Worm (Caenorhabditis elegans) whole organism, L1 larva: ENCODE measurements around the gene F28D1.6.

Experiments
- C16A3.4 ChIP-seq: fragments of 150-350 bp; optimal IDR thresholded peaks from 2 replicates; lab custom pipeline; 2014; ENCODE audit warnings: missing biosample characterization, missing genetic modification characterization
- C34B4.2 ChIP-seq: sonication (generic microtip); optimal IDR thresholded peaks from 2 replicates; lab custom pipeline; 2017; ENCODE audit warnings: mild to moderate bottlenecking, missing genetic modification characterization, missing compliant biosample characterization
- aly-2 ChIP-seq: fragments of 150-350 bp; optimal IDR thresholded peaks from 2 replicates; lab custom pipeline; 2014; ENCODE audit warnings: missing biosample characterization, missing genetic modification characterization
- ceh-82 ChIP-seq, 3 experiments: fragments of 150-350 bp in 1 of 3; sonication (generic microtip) in 2 of 3; optimal IDR thresholded peaks; 2 replicates each; lab custom pipeline; 2014 to 2017; ENCODE audit warnings: missing biosample characterization in 3 of 3, missing genetic modification characterization in 3 of 3
- ces-1 ChIP-seq: fragments of 150-350 bp; optimal IDR thresholded peaks from 2 replicates; lab custom pipeline; 2014; ENCODE audit warnings: missing biosample characterization, missing genetic modification reagents, missing genetic modification characterization
- dsc-1 ChIP-seq: sonication (generic microtip); optimal IDR thresholded peaks from 2 replicates; lab custom pipeline; 2016; ENCODE audit warnings: mild to moderate bottlenecking, missing genetic modification characterization, missing compliant biosample characterization
- efl-1 ChIP-seq, 4 experiments: fragments of 150-350 bp; optimal IDR thresholded peaks in 3 of 4; peaks in 1 of 4; 1 replicate in 1 of 4; 2 replicates in 3 of 4; lab custom pipeline; 2014; ENCODE audit warnings: missing biosample characterization in 2 of 4, missing genetic modification characterization in 2 of 4, missing genetic modification reagents in 2 of 4
- efl-3 ChIP-seq: fragments of 200-800 bp; sonication (Bioruptor generic); optimal IDR thresholded peaks from 2 replicates; lab custom pipeline; 2018; ENCODE audit warnings: mild to moderate bottlenecking, missing genetic modification characterization, missing compliant biosample characterization
- egl-13 ChIP-seq: sonication (generic microtip); optimal IDR thresholded peaks from 2 replicates; lab custom pipeline; 2016; ENCODE audit warnings: missing genotype, missing genetic modification reagents, missing genetic modification characterization, missing compliant biosample characterization
- fkh-10 ChIP-seq: sonication (generic microtip); optimal IDR thresholded peaks from 2 replicates; lab custom pipeline; 2017; ENCODE audit warnings: missing biosample characterization, missing genetic modification reagents, missing genetic modification characterization
- fos-1 ChIP-seq: fragments of 150-350 bp; optimal IDR thresholded peaks from 2 replicates; lab custom pipeline; 2014; ENCODE audit warnings: missing biosample characterization, missing genetic modification characterization
- grh-1 ChIP-seq: fragments of 200-800 bp; sonication (Bioruptor generic); IDR thresholded peaks from 2 replicates; pipeline ENCODE4 v1.3.6; 2022; ENCODE audit warnings: missing genetic modification reagents, missing genetic modification characterization, missing compliant biosample characterization
- hpl-2 ChIP-seq: fragments of 150-350 bp; optimal IDR thresholded peaks from 2 replicates; lab custom pipeline; 2014; ENCODE audit warnings: missing biosample characterization, missing genetic modification reagents, missing genetic modification characterization
- lin-15B ChIP-seq: fragments of 150-350 bp; sonication (generic microtip); optimal IDR thresholded peaks from 3 replicates; lab custom pipeline; 2014; ENCODE audit warnings: missing biosample characterization, missing genetic modification characterization
- lin-35 ChIP-seq, 2 experiments: fragments of 150-350 bp; optimal IDR thresholded peaks; 2 replicates each; lab custom pipeline; 2014; ENCODE audit warnings: missing biosample characterization in 2 of 2, missing genetic modification characterization in 2 of 2, missing genetic modification reagents in 2 of 2
- lin-39 ChIP-seq: fragments of 150-350 bp; optimal IDR thresholded peaks from 2 replicates; lab custom pipeline; 2014; ENCODE audit warnings: missing biosample characterization, missing genetic modification reagents, missing genetic modification characterization
- lir-3 ChIP-seq: sonication (generic microtip); optimal IDR thresholded peaks from 2 replicates; lab custom pipeline; 2016; ENCODE audit warnings: mild to moderate bottlenecking, missing genetic modification characterization, moderate library complexity, missing compliant biosample characterization; ENCODE audit not compliant: poor library complexity
- lsy-2 ChIP-seq, 2 experiments: fragments of 150-350 bp; optimal IDR thresholded peaks; 2 replicates each; lab custom pipeline; 2014; ENCODE audit warnings: missing biosample characterization in 2 of 2, missing genetic modification characterization in 2 of 2
- mab-9 ChIP-seq: fragments of 200-800 bp; sonication (Bioruptor generic); IDR thresholded peaks from 2 replicates; pipeline ENCODE4 v1.3.6; 2022; ENCODE audit warnings: missing genetic modification reagents, missing genetic modification characterization, missing compliant biosample characterization
- mdl-1 ChIP-seq, 2 experiments: fragments of 150-350 bp; optimal IDR thresholded peaks; 2 replicates each; lab custom pipeline; 2014 to 2017; ENCODE audit warnings: missing biosample characterization in 2 of 2, missing genetic modification characterization in 2 of 2, inconsistent platforms in 1 of 2
- mep-1 ChIP-seq: fragments of 150-350 bp; optimal IDR thresholded peaks from 2 replicates; lab custom pipeline; 2014; ENCODE audit warnings: missing biosample characterization, missing genetic modification characterization
- nhr-19 ChIP-seq: fragments of 200-800 bp; sonication (Bioruptor generic); conservative IDR thresholded peaks from 2 replicates; pipeline ENCODE4 v1.3.6; 2022; ENCODE audit warnings: missing genetic modification characterization, missing compliant biosample characterization
- nhr-47 ChIP-seq: sonication (generic microtip); optimal IDR thresholded peaks from 2 replicates; lab custom pipeline; 2016; ENCODE audit warnings: mild to moderate bottlenecking, missing genetic modification characterization, moderate library complexity, missing compliant biosample characterization
- nhr-71 ChIP-seq: sonication (generic microtip); optimal IDR thresholded peaks from 2 replicates; lab custom pipeline; 2016; ENCODE audit warnings: mild to moderate bottlenecking, missing genetic modification characterization, moderate library complexity, missing compliant biosample characterization
- nhr-76 ChIP-seq: sonication (generic microtip); optimal IDR thresholded peaks from 2 replicates; lab custom pipeline; 2017; ENCODE audit warnings: missing biosample characterization, missing genetic modification characterization
- nhr-85 ChIP-seq: sonication (generic microtip); peaks from one replicate; lab custom pipeline; 2016; ENCODE audit warnings: missing genetic modification characterization, inconsistent platforms, missing compliant biosample characterization
- nhr-90 ChIP-seq: sonication (generic microtip); optimal IDR thresholded peaks from 2 replicates; lab custom pipeline; 2016; ENCODE audit warnings: mild to moderate bottlenecking, missing genetic modification characterization, missing compliant biosample characterization; ENCODE audit not compliant: poor library complexity
- pax-3 ChIP-seq: fragments of 200-800 bp; sonication (Bioruptor generic); optimal IDR thresholded peaks from 2 replicates; lab custom pipeline; 2018; ENCODE audit warnings: mild to moderate bottlenecking, missing genetic modification characterization, moderate library complexity, missing compliant biosample characterization
- rnt-1 ChIP-seq: sonication (generic microtip); optimal IDR thresholded peaks from 2 replicates; lab custom pipeline; 2016; ENCODE audit warnings: mild to moderate bottlenecking, missing genetic modification characterization, moderate library complexity, missing compliant biosample characterization
- swsn-7 ChIP-seq: sonication (generic microtip); optimal IDR thresholded peaks from 2 replicates; lab custom pipeline; 2016; ENCODE audit warnings: missing genetic modification characterization, missing compliant biosample characterization
- tbx-2 ChIP-seq: sonication (generic microtip); optimal IDR thresholded peaks from 2 replicates; lab custom pipeline; 2016; ENCODE audit warnings: missing genetic modification characterization, missing compliant biosample characterization
- unc-62 ChIP-seq: fragments of 150-350 bp; optimal IDR thresholded peaks from 2 replicates; lab custom pipeline; 2014; ENCODE audit warnings: missing biosample characterization, missing genetic modification reagents, missing genetic modification characterization
- unc-86 ChIP-seq: sonication (generic microtip); optimal IDR thresholded peaks from 2 replicates; lab custom pipeline; 2016; ENCODE audit warnings: missing genetic modification characterization, missing compliant biosample characterization
- unc-98 ChIP-seq: fragments of 200-800 bp; sonication (Bioruptor generic); IDR thresholded peaks from 2 replicates; pipeline ENCODE4 v1.3.6; 2022; ENCODE audit warnings: missing genetic modification characterization, missing compliant biosample characterization
- vab-15 ChIP-seq: sonication (generic microtip); optimal IDR thresholded peaks from 2 replicates; lab custom pipeline; 2017; ENCODE audit warnings: missing genotype, mild to moderate bottlenecking, missing genetic modification characterization, missing compliant biosample characterization
- xbp-1 ChIP-seq: sonication (generic microtip); optimal IDR thresholded peaks from 2 replicates; lab custom pipeline; 2016; ENCODE audit warnings: missing genetic modification characterization, missing compliant biosample characterization
- zag-1 ChIP-seq: fragments of 150-350 bp; optimal IDR thresholded peaks from 2 replicates; lab custom pipeline; 2014; ENCODE audit warnings: missing biosample characterization, missing genetic modification characterization
- ztf-11 ChIP-seq, 2 experiments: sonication (generic microtip); optimal IDR thresholded peaks; 2 replicates each; lab custom pipeline; 2016 to 2017; ENCODE audit warnings: missing genetic modification characterization in 2 of 2, missing biosample characterization in 1 of 2, missing compliant biosample characterization in 1 of 2
- ztf-4 ChIP-seq: fragments of 150-350 bp; optimal IDR thresholded peaks from 2 replicates; lab custom pipeline; 2014; ENCODE audit warnings: missing biosample characterization, missing genetic modification characterization

F28D1.6 gene

DNA sequence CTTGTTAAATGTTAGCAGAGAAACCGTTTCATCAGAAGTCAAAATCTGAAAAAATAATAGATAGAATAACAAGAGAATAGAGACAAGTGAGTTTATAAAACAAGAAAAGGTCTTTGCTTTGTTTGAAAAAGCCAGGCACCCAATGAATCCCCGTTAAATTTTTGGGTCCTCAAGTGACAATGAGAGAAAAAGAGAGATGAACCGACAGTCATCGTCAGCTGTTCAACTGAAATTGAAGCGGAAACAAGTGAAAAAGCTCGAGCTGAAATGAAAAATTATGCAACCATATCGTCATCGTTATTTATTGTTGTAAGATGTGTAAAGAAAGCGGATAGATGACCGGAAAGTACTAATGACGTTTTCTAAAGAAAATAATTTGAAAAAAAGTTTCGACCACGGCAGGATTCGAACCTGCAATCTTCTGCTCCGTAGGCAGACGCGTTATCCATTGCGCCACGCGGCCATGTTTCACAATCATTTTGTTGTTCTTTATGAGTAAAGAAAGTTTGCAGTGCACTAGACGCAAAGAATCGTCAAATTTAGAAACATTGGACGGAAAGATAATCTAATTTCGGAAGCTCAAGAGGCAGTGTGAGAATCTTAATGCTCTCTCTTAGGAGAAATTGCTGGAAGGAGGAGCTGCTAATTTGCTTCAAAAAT lies 32.7 kb upstream of the F28D1.6 start, which contains the start of gene F08G5.3 (continued):
- TF ChIP-seq lsy-2 (tag; optimal IDR thresholded peaks at IDR 0.05; lab: Kevin White, UChicago), result peak; percentile 30 to 62
- TF ChIP-seq swsn-7, result peak; percentile 34
- no peak for TF ChIP-seq ces-1
- TF ChIP-seq nhr-47 (tag; lab: Kevin White, UChicago), result peak; percentile 49
- peak; percentile 72 for TF ChIP-seq nhr-85 (tag; lab: Kevin White, UChicago)
- peak in 1 of 2 experiments; percentile 40 for TF ChIP-seq mdl-1 (tag; optimal IDR thresholded peaks at IDR 0.05; lab: Kevin White, UChicago)
- TF ChIP-seq vab-15 (tag; lab: Kevin White, UChicago), result no peak
- TF ChIP-seq lir-3 (tag; lab: Kevin White, UChicago), result peak; percentile 27
- peak; percentile 25 to 69 for TF ChIP-seq lin-35 (GFP tag; optimal IDR thresholded peaks at IDR 0.05; lab: Kevin White, UChicago)
- TF ChIP-seq dsc-1 (tag; lab: Kevin White, UChicago), result peak; percentile 56
- TF ChIP-seq ceh-82 (tag; optimal IDR thresholded peaks at IDR 0.05; lab: Kevin White, UChicago), result peak in 1 of 3 experiments; percentile 8
- peak; percentile 21 for TF ChIP-seq mep-1 (tag; lab: Kevin White, UChicago)
- no peak for TF ChIP-seq pax-3 (tag; lab: Kevin White, UChicago)
- TF ChIP-seq efl-3 (GFP tag; lab: Kevin White, UChicago), result no peak
- no peak for TF ChIP-seq mab-9 (GFP tag; lab: Robert Waterston, UW)
- TF ChIP-seq nhr-76, result no peak
- 0 out of 2 replicates have a peak, but pooled peaks have one; percentile 7 for TF ChIP-seq unc-98
- TF ChIP-seq nhr-90 (tag; lab: Kevin White, UChicago), result peak; percentile 57
- TF ChIP-seq tbx-2 (tag; lab: Kevin White, UChicago), result peak; percentile 29

DNA sequence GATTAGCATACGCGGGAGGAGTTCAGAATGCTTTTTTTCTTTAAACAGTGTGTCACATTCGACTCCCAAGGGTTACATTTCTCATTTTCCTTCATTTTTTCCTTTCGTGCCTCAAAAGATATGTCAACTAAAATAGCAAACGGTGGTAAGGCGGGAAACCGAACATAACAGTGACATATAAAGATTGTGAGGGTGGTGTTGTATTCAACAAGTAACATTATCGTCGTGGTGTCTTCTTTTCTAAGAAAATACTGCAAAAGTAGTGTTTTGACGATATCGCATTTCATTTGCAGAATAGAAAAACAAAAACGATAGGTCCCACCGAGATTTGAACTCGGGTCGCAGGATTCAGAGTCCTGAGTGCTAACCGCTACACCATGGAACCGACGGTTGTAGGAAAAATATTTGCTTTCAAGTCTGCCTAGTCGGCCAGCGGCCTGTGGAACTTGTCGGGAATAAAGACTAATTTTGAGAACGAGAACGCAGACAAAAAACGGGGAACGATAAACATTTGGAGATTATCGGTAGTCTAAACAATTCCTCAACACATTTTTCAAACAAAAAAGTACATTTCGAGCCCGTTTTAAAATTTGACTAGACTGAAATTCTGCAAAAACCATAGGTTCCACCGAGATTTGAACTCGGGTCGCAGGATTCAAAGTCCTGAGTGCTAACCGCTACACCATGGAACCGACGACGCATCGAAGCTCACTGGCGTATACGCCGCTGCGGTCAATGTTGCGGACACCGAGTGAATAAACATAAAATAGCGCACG lies 31.9 kb upstream of the F28D1.6 start:
- TF ChIP-seq nhr-19 (peak; percentile 34), efl-1 (optimal IDR thresholded peaks at IDR 0.05; lab: Kevin White, UChicago) (peak in 1 of 2 experiments; percentile 10), efl-1 (GFP tag; optimal IDR thresholded peaks at IDR 0.05 in 1 of 2; lab: Kevin White, UChicago) (peak in 1 of 2 experiments; percentile 87), xbp-1 (no peak), egl-13 (tag; lab: Kevin White, UChicago) (no peak), lsy-2 (tag; optimal IDR thresholded peaks at IDR 0.05; lab: Kevin White, UChicago) (peak in 1 of 2 experiments; percentile 24), rnt-1 (tag; lab: Kevin White, UChicago) (peak; percentile 21), nhr-71 (peak; percentile 13), dsc-1 (tag; lab: Kevin White, UChicago) (no peak), lin-35 (GFP tag; optimal IDR thresholded peaks at IDR 0.05; lab: Kevin White, UChicago) (peak in 1 of 2 experiments; percentile 10)
- TF ChIP-seq, all 84 proteins: peak for 6

ce11 chrIV:12414601-12415000 lies 29.6 kb upstream of the F28D1.6 start:
- TF ChIP-seq fos-1 (tag; lab: Kevin White, UChicago) (no peak), hpl-2 (GFP tag; lab: Kevin White, UChicago) (no peak), efl-1 (optimal IDR thresholded peaks at IDR 0.05; lab: Kevin White, UChicago) (no peak), efl-1 (GFP tag; optimal IDR thresholded peaks at IDR 0.05 in 1 of 2; lab: Kevin White, UChicago) (peak in 1 of 2 experiments; percentile 28), C34B4.2 (no peak), fkh-10 (GFP tag; lab: Kevin White, UChicago) (peak; percentile 71)

DNA sequence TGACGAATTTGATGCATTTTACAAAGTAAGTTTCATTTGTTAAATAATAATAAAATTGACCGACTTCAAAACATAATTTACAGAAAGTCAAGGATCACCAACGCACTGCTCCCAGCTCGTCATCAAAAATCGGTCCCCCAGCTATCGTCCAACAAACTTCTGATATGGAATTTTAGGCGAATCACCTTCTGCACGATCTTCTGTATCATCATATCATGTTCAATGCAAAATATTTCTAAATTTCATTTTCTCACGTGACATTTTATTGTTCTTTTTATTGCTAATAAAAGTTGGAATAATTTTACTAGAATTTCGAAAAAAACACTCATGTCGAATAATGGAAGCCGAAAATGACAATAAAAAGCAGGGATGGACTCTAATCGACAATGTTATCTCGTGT lies 25.2 kb upstream of the F28D1.6 start, which contains the start of gene acl-13:
Gene acl-13, plus strand, starts transcription at position 301 of the 400 bp plus-strand sequence.
- TF ChIP-seq unc-86 (tag; lab: Kevin White, UChicago) (no peak), aly-2 (tag; lab: Kevin White, UChicago) (no peak), dsc-1 (tag; lab: Kevin White, UChicago) (no peak), nhr-76 (no peak), zag-1 (no peak), C16A3.4 (tag; lab: Kevin White, UChicago) (no peak), grh-1 (GFP tag; lab: Robert Waterston, UW) (no peak), tbx-2 (tag; lab: Kevin White, UChicago) (no peak), lin-15B (no peak), hpl-2 (GFP tag; lab: Kevin White, UChicago) (no peak), ztf-4 (tag; lab: Kevin White, UChicago) (no peak), ztf-11 (tag; optimal IDR thresholded peaks at IDR 0.05; lab: Kevin White, UChicago) (no peak), lin-39 (no peak), pax-3 (tag; lab: Kevin White, UChicago) (no peak), unc-62 (no peak)
